Worm (Caenorhabditis elegans) whole organism, L3 larva: ENCODE results near the gene elmd-1.
A peak's percentile ranks its signal among the peaks of the same experiment; 100 is the strongest.

Source experiments
- ceh-28 ChIP-seq: fragments of 150-350 bp; optimal IDR thresholded peaks from 2 replicates; lab custom pipeline; 2014; ENCODE audit warnings: missing biosample characterization, missing genetic modification reagents, missing genetic modification characterization
- ceh-9 ChIP-seq: sonication (generic microtip); optimal IDR thresholded peaks from 2 replicates; lab custom pipeline; 2018; ENCODE audit warnings: missing biosample characterization, missing genetic modification characterization
- egl-5 ChIP-seq: fragments of 150-350 bp; optimal IDR thresholded peaks from 2 replicates; lab custom pipeline; 2017; ENCODE audit warnings: missing biosample characterization, missing genetic modification reagents, missing genetic modification characterization, inconsistent platforms
- elt-3 ChIP-seq, 3 experiments: fragments of 150-350 bp in 1 of 3; sonication (generic microtip) in 2 of 3; optimal IDR thresholded peaks; 2 replicates in 2 of 3; 4 replicates in 1 of 3; lab custom pipeline; 2014 to 2017; ENCODE audit warnings: missing biosample characterization in 3 of 3, missing genetic modification characterization in 3 of 3
- nhr-11 ChIP-seq: fragments of 150-350 bp; optimal IDR thresholded peaks from 2 replicates; lab custom pipeline; 2014; ENCODE audit warnings: missing biosample characterization, missing genetic modification characterization
- nhr-76 ChIP-seq: fragments of 150-350 bp; sonication (generic microtip); optimal IDR thresholded peaks from 5 replicates; lab custom pipeline; 2014; ENCODE audit warnings: missing biosample characterization, missing genetic modification characterization
- nhr-77 ChIP-seq: fragments of 150-350 bp; optimal IDR thresholded peaks from 2 replicates; lab custom pipeline; 2014; ENCODE audit warnings: missing biosample characterization, missing genetic modification characterization
- pha-4 ChIP-seq: fragments of 150-350 bp; optimal IDR thresholded peaks from 2 replicates; lab custom pipeline; 2014; ENCODE audit warnings: missing biosample characterization, missing genetic modification reagents, missing genetic modification characterization
- snpc-4 ChIP-seq: fragments of 150-350 bp; optimal IDR thresholded peaks from 2 replicates; lab custom pipeline; 2014; ENCODE audit warnings: missing biosample characterization, missing genetic modification characterization

- TF ChIP-seq pha-4: peak; percentile 98
- no peak for TF ChIP-seq egl-5 (tag; lab: Kevin White, UChicago)
- no peak for TF ChIP-seq ceh-28 (tag; lab: Kevin White, UChicago)
- TF ChIP-seq snpc-4 (tag; lab: Kevin White, UChicago): no peak
- no peak for TF ChIP-seq nhr-77 (tag; lab: Kevin White, UChicago)
- TF ChIP-seq nhr-11 (tag; lab: Kevin White, UChicago): no peak
- no peak for TF ChIP-seq elt-3 (tag; optimal IDR thresholded peaks at IDR 0.05; lab: Kevin White, UChicago)
- TF ChIP-seq nhr-76 (tag; lab: Kevin White, UChicago): no peak
- no peak for TF ChIP-seq ceh-9 (tag; lab: Kevin White, UChicago)
Observed at ce11 chrIII:3343463-3343862, 46.3 kb upstream of the elmd-1 start.
